Fruit fly (Drosophila melanogaster) whole organism: Measurements from ENCODE around the gene rdx.

ENCODE experiments used
- CG8478 ChIP-seq: fragments of >200 bp; optimal IDR thresholded peaks from 2 replicates; lab custom pipeline; 2018; ENCODE audit warnings: inconsistent platforms
- Dll ChIP-seq: fragments of >200 bp; optimal IDR thresholded peaks from 2 replicates; lab custom pipeline; 2017
- psq ChIP-seq: fragments of >200 bp; optimal IDR thresholded peaks from 2 replicates; lab custom pipeline; 2017
- usp ChIP-seq: fragments of >200 bp; optimal IDR thresholded peaks from 2 replicates; lab custom pipeline; 2017; ENCODE audit warnings: missing biosample characterization, missing genetic modification characterization, mixed read lengths

DNA sequence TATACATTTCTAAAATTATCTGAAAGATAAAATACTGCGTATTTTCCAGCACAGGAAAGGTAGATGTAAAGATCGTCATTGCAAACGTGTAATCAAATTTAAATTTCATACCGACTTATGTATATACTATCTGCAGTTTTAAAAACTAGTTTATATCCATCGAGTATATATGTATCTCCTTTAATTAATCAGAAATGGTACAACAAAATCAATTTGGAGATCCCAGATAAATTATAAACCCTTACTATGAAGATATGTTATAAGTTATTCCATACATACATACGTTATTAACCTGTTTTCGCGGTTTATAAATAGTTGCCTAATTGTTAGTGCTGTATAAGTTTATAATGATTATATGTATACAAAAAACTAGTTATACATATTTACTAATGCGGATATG, 3.7 kb downstream of the rdx start:
- TF ChIP-seq psq (no peak), Dll (no peak), usp (GFP tag; lab: Kevin White, UChicago) (no peak), CG8478 (no peak)
